Fruit fly (Drosophila melanogaster): ENCODE data around the gene Es2.

dm6 chrX:8489048-8489447 is 27.8 kb downstream of the Es2 start, which contains the start of gene CG33181:
- TF ChIP-seq EcR (GFP tag; optimal IDR thresholded peaks at IDR 0.05) (no peak), Dll (optimal IDR thresholded peaks at IDR 0.05) (no peak), usp (GFP tag; optimal IDR thresholded peaks at IDR 0.05) (no peak), pan (optimal IDR thresholded peaks at IDR 0.05) (no peak)
